Fruit fly (Drosophila melanogaster) whole organism, pupa: ENCODE measurements around the gene Cyt-c1L.

Experiments used
- CG10348 ChIP-seq: fragments of 200-800 bp; sonication (Bioruptor generic); IDR thresholded peaks from 2 replicates; pipeline ENCODE4 v1.3.6; 2022; ENCODE audit warnings: missing biosample characterization, missing genetic modification characterization
- CG12605 ChIP-seq: fragments of 200-800 bp; sonication (Bioruptor generic); IDR thresholded peaks from 2 replicates; pipeline ENCODE4 v1.3.6; 2022; ENCODE audit warnings: missing biosample characterization, missing genetic modification characterization
- CG15710 ChIP-seq: fragments of 200-800 bp; sonication (Bioruptor generic); optimal IDR thresholded peaks from 2 replicates; lab custom pipeline; 2018; ENCODE audit warnings: missing biosample characterization, mild to moderate bottlenecking, missing genetic modification characterization, moderate library complexity
- CG32121 ChIP-seq: fragments of 200-800 bp; sonication (Bioruptor generic); IDR thresholded peaks from 2 replicates; pipeline ENCODE4 v1.3.6; 2022; ENCODE audit warnings: missing biosample characterization, missing genetic modification characterization
- CG4496 ChIP-seq: fragments of 200-800 bp; sonication (Bioruptor generic); IDR thresholded peaks from 3 replicates; pipeline ENCODE4 v1.3.6; 2022; ENCODE audit warnings: missing biosample characterization, missing genetic modification characterization
- CG8159 ChIP-seq: fragments of 200-800 bp; sonication (Bioruptor generic); optimal IDR thresholded peaks from 3 replicates; lab custom pipeline; 2018; ENCODE audit warnings: missing biosample characterization, mild to moderate bottlenecking, missing genetic modification characterization, moderate library complexity
- EcR ChIP-seq: fragments of 200-800 bp; sonication (Bioruptor generic); optimal IDR thresholded peaks from 3 replicates; lab custom pipeline; 2019; ENCODE audit warnings: missing biosample characterization, missing genetic modification characterization, mild to moderate bottlenecking, moderate library complexity, missing genetic modification reagents
- Ets98B ChIP-seq: fragments of 200-800 bp; sonication (Bioruptor generic); IDR thresholded peaks from 2 replicates; pipeline ENCODE4 v1.3.6; 2022; ENCODE audit warnings: missing biosample characterization, missing genetic modification characterization
- Pif1B ChIP-seq: fragments of 200-800 bp; sonication (Bioruptor generic); optimal IDR thresholded peaks from 3 replicates; lab custom pipeline; 2016; ENCODE audit warnings: missing biosample characterization, missing genetic modification characterization
- gl ChIP-seq: fragments of 200-800 bp; sonication (Bioruptor generic); optimal IDR thresholded peaks from 2 replicates; lab custom pipeline; 2018; ENCODE audit warnings: missing biosample characterization, mild to moderate bottlenecking, missing genetic modification characterization
- rn ChIP-seq: fragments of 200-800 bp; sonication (Bioruptor generic); IDR thresholded peaks from 2 replicates; pipeline ENCODE4 v1.3.6; 2022; ENCODE audit warnings: missing biosample characterization, missing genetic modification characterization

dm6 chr3R:29213416-29213815 lies 9.5 kb upstream of the Cyt-c1L start:
- TF ChIP-seq CG4496 (GFP tag; lab: Robert Waterston, UW): no peak
- TF ChIP-seq CG32121: no peak
- TF ChIP-seq Ets98B (GFP tag; lab: Robert Waterston, UW): no peak
- no peak for TF ChIP-seq rn (GFP tag; lab: Robert Waterston, UW)
- TF ChIP-seq CG8159 (tag; lab: Kevin White, UChicago): no peak
- TF ChIP-seq gl (tag; lab: Kevin White, UChicago): no peak
- TF ChIP-seq Pif1B (GFP tag; lab: Kevin White, UChicago): no peak
- no peak for TF ChIP-seq CG10348 (GFP tag; lab: Robert Waterston, UW)
- TF ChIP-seq EcR (GFP tag; lab: Kevin White, UChicago): no peak
- no peak for TF ChIP-seq CG12605
- no peak for TF ChIP-seq CG15710
